Worm (Caenorhabditis elegans): ENCODE measurements around the gene R07G3.7.

ce11 chrII:7605306-7605705 is 8.2 kb downstream of the R07G3.7 start, which contains the start of gene osm-8:
- TF ChIP-seq ztf-11 (tag; optimal IDR thresholded peaks at IDR 0.05) = no peak
- no peak for TF ChIP-seq R02D3.7 (tag; optimal IDR thresholded peaks at IDR 0.05)
- no peak for TF ChIP-seq F13H6.1 (tag; optimal IDR thresholded peaks at IDR 0.05)
- no peak for TF ChIP-seq nhr-11 (tag; optimal IDR thresholded peaks at IDR 0.05)
- TF ChIP-seq nhr-237 (tag; optimal IDR thresholded peaks at IDR 0.05) = no peak
- TF ChIP-seq mbf-1 (tag; optimal IDR thresholded peaks at IDR 0.05) = no peak
